Fruit fly (Drosophila melanogaster) whole organism, embryonic: ENCODE measurements around the gene CG8907.

Experiments
- Atf-2 ChIP-seq: fragments of 200-800 bp; sonication (Bioruptor generic); optimal IDR thresholded peaks from 2 replicates; lab custom pipeline; 2016; ENCODE audit warnings: missing biosample characterization, missing genetic modification characterization
- B-H2 ChIP-seq: fragments of 200-800 bp; sonication (Bioruptor generic); optimal IDR thresholded peaks from 2 replicates; lab custom pipeline; 2018; ENCODE audit warnings: missing biosample characterization, mild to moderate bottlenecking, missing genetic modification characterization
- Blimp-1 ChIP-seq: fragments of 200-800 bp; sonication (Bioruptor generic); optimal IDR thresholded peaks from 3 replicates; lab custom pipeline; 2018; ENCODE audit warnings: missing biosample characterization, missing genetic modification characterization, mild to moderate bottlenecking, moderate library complexity, missing genetic modification reagents
- C15 ChIP-seq: fragments of 200-800 bp; sonication (Bioruptor generic); IDR thresholded peaks from 3 replicates; pipeline ENCODE4 v1.3.6; 2022; ENCODE audit warnings: missing biosample characterization, missing genetic modification characterization
- CG10267 ChIP-seq: fragments of 200-800 bp; sonication (Bioruptor generic); optimal IDR thresholded peaks from 2 replicates; lab custom pipeline; 2018; ENCODE audit warnings: missing biosample characterization, mild to moderate bottlenecking, missing genetic modification characterization, moderate library complexity
- CG11723 ChIP-seq: fragments of 200-800 bp; sonication (Bioruptor generic); optimal IDR thresholded peaks from 2 replicates; lab custom pipeline; 2017; ENCODE audit warnings: missing biosample characterization, mild to moderate bottlenecking, missing genetic modification characterization
- CG12071 ChIP-seq: fragments of 200-800 bp; sonication (Bioruptor generic); optimal IDR thresholded peaks from 3 replicates; lab custom pipeline; 2018; ENCODE audit warnings: missing biosample characterization, mild to moderate bottlenecking, missing genetic modification characterization
- CG17361 ChIP-seq: fragments of 200-800 bp; sonication (Bioruptor generic); IDR thresholded peaks from 3 replicates; pipeline ENCODE4 v1.3.6; 2022; ENCODE audit warnings: missing biosample characterization, missing genetic modification characterization
- CG2712 ChIP-seq: fragments of 200-800 bp; optimal IDR thresholded peaks from 3 replicates; lab custom pipeline; 2019; ENCODE audit warnings: missing biosample characterization, mild to moderate bottlenecking, missing genetic modification characterization, moderate library complexity
- CG3163 ChIP-seq: fragments of 200-800 bp; sonication (Bioruptor generic); optimal IDR thresholded peaks from 3 replicates; lab custom pipeline; 2016; ENCODE audit warnings: missing biosample characterization, missing genetic modification characterization
- CG34422 ChIP-seq: fragments of 200-800 bp; sonication (Bioruptor generic); IDR thresholded peaks from 3 replicates; pipeline ENCODE4 v1.3.6; 2022; ENCODE audit warnings: missing biosample characterization, missing genetic modification characterization
- CG3838 ChIP-seq: fragments of 200-800 bp; sonication (Bioruptor generic); optimal IDR thresholded peaks from 3 replicates; lab custom pipeline; 2016; ENCODE audit warnings: missing biosample characterization, missing genetic modification characterization
- CG42726 ChIP-seq: fragments of 200-800 bp; sonication (Bioruptor generic); IDR thresholded peaks from 2 replicates; pipeline ENCODE4 v1.3.6; 2022; ENCODE audit warnings: missing biosample characterization, missing genetic modification characterization; ENCODE audit not compliant: partially characterized antibody
- CG5245 ChIP-seq: fragments of 200-800 bp; sonication (Bioruptor generic); optimal IDR thresholded peaks from 3 replicates; lab custom pipeline; 2016; ENCODE audit warnings: missing biosample characterization, missing genetic modification characterization
- CG8089 ChIP-seq: fragments of 200-800 bp; sonication (Bioruptor generic); optimal IDR thresholded peaks from 3 replicates; lab custom pipeline; 2016; ENCODE audit warnings: missing biosample characterization, missing genetic modification characterization
- CkIIα-i1 ChIP-seq: fragments of 200-800 bp; sonication (Bioruptor generic); IDR thresholded peaks from 2 replicates; pipeline ENCODE4 v1.3.6; 2022; ENCODE audit warnings: missing biosample characterization, missing genetic modification characterization
- Deaf1 ChIP-seq: fragments of 200-800 bp; optimal IDR thresholded peaks from 3 replicates; lab custom pipeline; 2019; ENCODE audit warnings: missing biosample characterization, mild to moderate bottlenecking, missing genetic modification characterization, moderate library complexity
- Dll ChIP-seq: fragments of 200-800 bp; sonication (Bioruptor generic); IDR thresholded peaks from 4 replicates; pipeline ENCODE4 v1.3.6; 2022; ENCODE audit warnings: missing biosample characterization, missing genetic modification characterization; ENCODE audit not compliant: partially characterized antibody
- H2.0 ChIP-seq: fragments of 200-800 bp; sonication (Bioruptor generic); IDR thresholded peaks from 2 replicates; pipeline ENCODE4 v1.3.6; 2022; ENCODE audit warnings: missing biosample characterization, missing genetic modification characterization
- HHEX ChIP-seq: fragments of 200-800 bp; sonication (Bioruptor generic); optimal IDR thresholded peaks from 3 replicates; lab custom pipeline; 2017; ENCODE audit warnings: missing biosample characterization, mild to moderate bottlenecking, missing genetic modification characterization, missing genetic modification reagents
- HLH3B ChIP-seq: fragments of 200-800 bp; sonication (Bioruptor generic); IDR thresholded peaks from 2 replicates; pipeline ENCODE4 v1.3.6; 2022; ENCODE audit warnings: missing biosample characterization, missing genetic modification characterization
- Hey ChIP-seq: fragments of 200-800 bp; sonication (Bioruptor generic); optimal IDR thresholded peaks from 3 replicates; lab custom pipeline; 2018; ENCODE audit warnings: missing biosample characterization, mild to moderate bottlenecking, missing genetic modification characterization
- HmgD ChIP-seq: fragments of 200-800 bp; sonication (Bioruptor generic); optimal IDR thresholded peaks from 3 replicates; lab custom pipeline; 2016; ENCODE audit warnings: missing biosample characterization, missing genetic modification characterization
- Hr78 ChIP-seq, 2 experiments: fragments of 200-800 bp in 1 of 2; fragments of >200 bp in 1 of 2; sonication (Bioruptor generic) in 1 of 2; optimal IDR thresholded peaks; 2 replicates each; lab custom pipeline; 2017 to 2019; ENCODE audit warnings: missing biosample characterization in 2 of 2, missing genetic modification characterization in 2 of 2, mild to moderate bottlenecking in 1 of 2, moderate library complexity in 1 of 2
- Kr ChIP-seq: fragments of 200-800 bp; sonication (Bioruptor generic); optimal IDR thresholded peaks from 2 replicates; lab custom pipeline; 2017; ENCODE audit warnings: missing biosample characterization, mild to moderate bottlenecking, missing genetic modification characterization
- MESR4 ChIP-seq: fragments of 200-800 bp; sonication (Bioruptor generic); optimal IDR thresholded peaks from 2 replicates; lab custom pipeline; 2018; ENCODE audit warnings: missing biosample characterization, mild to moderate bottlenecking, missing genetic modification characterization, moderate library complexity
- Mes4 ChIP-seq: fragments of 200-800 bp; sonication (Bioruptor generic); optimal IDR thresholded peaks from 2 replicates; lab custom pipeline; 2016; ENCODE audit warnings: missing biosample characterization, missing genetic modification characterization
- Poxn ChIP-seq: fragments of 200-800 bp; sonication (Bioruptor generic); IDR thresholded peaks from 2 replicates; pipeline ENCODE4 v1.3.6; 2022; ENCODE audit warnings: missing biosample characterization, missing genetic modification characterization
- Rx ChIP-seq: fragments of 200-800 bp; sonication (Bioruptor generic); IDR thresholded peaks from 2 replicates; pipeline ENCODE4 v1.3.6; 2022; ENCODE audit warnings: missing biosample characterization, missing genetic modification characterization
- Sox100B ChIP-seq: fragments of 200-800 bp; sonication (Bioruptor generic); optimal IDR thresholded peaks from 3 replicates; lab custom pipeline; 2018; ENCODE audit warnings: missing biosample characterization, mild to moderate bottlenecking, missing genetic modification characterization
- ac ChIP-seq: fragments of 200-800 bp; sonication (Bioruptor generic); optimal IDR thresholded peaks from 3 replicates; lab custom pipeline; 2017; ENCODE audit warnings: missing biosample characterization, mild to moderate bottlenecking, missing genetic modification characterization
- ato ChIP-seq: fragments of 200-800 bp; sonication (Bioruptor generic); IDR thresholded peaks from 2 replicates; pipeline ENCODE4 v1.3.6; 2022; ENCODE audit warnings: missing biosample characterization, missing genetic modification characterization; ENCODE audit not compliant: partially characterized antibody
- ci ChIP-seq: fragments of 200-800 bp; sonication (Bioruptor generic); IDR thresholded peaks from 3 replicates; pipeline ENCODE4 v1.3.6; 2022; ENCODE audit warnings: missing biosample characterization, missing genetic modification characterization
- corto ChIP-seq: fragments of 200-800 bp; sonication (Bioruptor generic); optimal IDR thresholded peaks from 2 replicates; lab custom pipeline; 2016; ENCODE audit warnings: missing biosample characterization, mild to moderate bottlenecking, missing genetic modification characterization, moderate library complexity
- emc ChIP-seq: fragments of 200-800 bp; sonication (Bioruptor generic); optimal IDR thresholded peaks from 2 replicates; lab custom pipeline; 2016; ENCODE audit warnings: missing biosample characterization, missing genetic modification characterization
- ems ChIP-seq: fragments of 200-800 bp; sonication (Bioruptor generic); optimal IDR thresholded peaks from 3 replicates; lab custom pipeline; 2016; ENCODE audit warnings: missing biosample characterization, missing genetic modification characterization
- gfzf ChIP-seq: fragments of 200-800 bp; sonication (Bioruptor generic); optimal IDR thresholded peaks from 2 replicates; lab custom pipeline; 2016; ENCODE audit warnings: missing biosample characterization, mild to moderate bottlenecking, missing genetic modification characterization, moderate library complexity
- hb ChIP-seq: fragments of 200-800 bp; sonication (Bioruptor generic); IDR thresholded peaks from 3 replicates; pipeline ENCODE4 v1.3.6; 2022; ENCODE audit warnings: missing biosample characterization, missing genetic modification characterization; ENCODE audit not compliant: partially characterized antibody
- inv ChIP-seq: fragments of 200-800 bp; sonication (Bioruptor generic); IDR thresholded peaks from 2 replicates; pipeline ENCODE4 v1.3.6; 2022; ENCODE audit warnings: missing biosample characterization, missing genetic modification characterization; ENCODE audit not compliant: partially characterized antibody
- jing ChIP-seq: fragments of 200-800 bp; sonication (Bioruptor generic); optimal IDR thresholded peaks from 2 replicates; lab custom pipeline; 2018; ENCODE audit warnings: missing biosample characterization, mild to moderate bottlenecking, missing genetic modification characterization
- jumu ChIP-seq: fragments of 200-800 bp; sonication (Bioruptor generic); optimal IDR thresholded peaks from 3 replicates; lab custom pipeline; 2016; ENCODE audit warnings: missing biosample characterization, missing genetic modification characterization
- kni ChIP-seq: fragments of 200-800 bp; sonication (Bioruptor generic); optimal IDR thresholded peaks from 3 replicates; lab custom pipeline; 2017; ENCODE audit warnings: mild to moderate bottlenecking, missing biosample characterization, missing genetic modification reagents, missing genetic modification characterization
- phol ChIP-seq: fragments of 200-800 bp; sonication (Bioruptor generic); optimal IDR thresholded peaks from 3 replicates; lab custom pipeline; 2018; ENCODE audit warnings: missing biosample characterization, mild to moderate bottlenecking, missing genetic modification characterization, moderate library complexity
- ro ChIP-seq: fragments of 200-800 bp; sonication (Bioruptor generic); IDR thresholded peaks from 2 replicates; pipeline ENCODE4 v1.3.6; 2022; ENCODE audit warnings: missing biosample characterization, missing genetic modification characterization
- slbo ChIP-seq: fragments of 200-800 bp; sonication (Bioruptor generic); IDR thresholded peaks from 2 replicates; pipeline ENCODE4 v1.3.6; 2022; ENCODE audit warnings: missing biosample characterization, missing genetic modification characterization
- so ChIP-seq: fragments of 200-800 bp; sonication (Bioruptor generic); IDR thresholded peaks from 3 replicates; pipeline ENCODE4 v1.3.6; 2022; ENCODE audit warnings: missing biosample characterization, missing genetic modification characterization
- trh ChIP-seq: fragments of 200-800 bp; sonication (Bioruptor generic); optimal IDR thresholded peaks from 2 replicates; lab custom pipeline; 2016; ENCODE audit warnings: missing biosample characterization, missing genetic modification characterization
- tx ChIP-seq: fragments of 200-800 bp; sonication (Bioruptor generic); optimal IDR thresholded peaks from 2 replicates; lab custom pipeline; 2016; ENCODE audit warnings: missing biosample characterization, missing genetic modification characterization
- usp ChIP-seq: fragments of >200 bp; optimal IDR thresholded peaks from 2 replicates; lab custom pipeline; 2017; ENCODE audit warnings: missing biosample characterization, missing genetic modification characterization

CG8907 gene

DNA sequence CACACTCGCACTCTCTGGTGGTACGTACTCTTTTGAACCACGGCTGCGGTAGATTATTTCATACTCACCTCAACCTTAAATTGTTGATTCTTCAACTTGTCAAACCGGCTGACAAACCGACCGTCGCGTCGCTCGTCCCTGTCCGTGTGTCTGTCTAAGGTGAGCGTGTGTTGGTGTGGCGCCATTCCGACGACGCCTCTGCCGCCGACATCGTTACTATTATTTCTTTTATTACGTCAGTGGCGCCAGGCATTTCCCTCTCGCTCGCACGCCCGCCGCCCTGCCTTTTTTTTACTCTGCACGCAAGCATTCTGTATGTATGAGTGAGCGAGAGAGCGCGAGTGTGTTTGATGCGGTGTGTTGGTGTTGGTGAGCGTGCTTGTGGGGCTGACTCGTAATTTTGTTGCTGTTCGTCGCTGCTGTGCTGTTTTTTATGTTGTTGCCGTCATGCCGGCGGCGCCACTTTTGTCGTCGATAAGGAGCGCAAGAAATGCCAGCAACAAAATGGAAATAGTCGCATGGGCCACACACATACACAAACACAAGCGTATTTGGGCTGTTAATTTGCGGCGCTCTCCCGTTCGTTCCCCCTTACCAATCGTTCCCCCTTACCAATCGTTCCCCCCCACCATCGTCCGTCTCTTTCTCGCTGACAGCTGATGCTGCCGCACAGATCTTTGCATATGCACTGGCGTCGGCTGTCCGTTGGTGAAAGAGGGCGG lies 48.3 kb downstream of the CG8907 start (continued):
- no peak for TF ChIP-seq Mes4
- 0 out of 4 replicates have a peak, but pooled peaks have one; percentile 44 for TF ChIP-seq Dll (GFP tag; lab: Robert Waterston, UW)
- TF ChIP-seq CG34422 (GFP tag; lab: Robert Waterston, UW), result peak; percentile 63; the same call in 1 of the 3 replicates
- TF ChIP-seq Poxn, result no peak
- no peak for TF ChIP-seq Atf-2 (GFP tag; lab: Kevin White, UChicago)
- TF ChIP-seq trh (GFP tag; lab: Kevin White, UChicago), result no peak
- TF ChIP-seq kni (GFP tag; lab: Kevin White, UChicago), result peak; percentile 99
- TF ChIP-seq CG2712 (tag; lab: Kevin White, UChicago), result peak; percentile 9
- TF ChIP-seq CG12071 (GFP tag; lab: Kevin White, UChicago), result no peak
- 0 out of 3 replicates have a peak, but pooled peaks have one; percentile 68 for TF ChIP-seq so (GFP tag; lab: Robert Waterston, UW)
- peak; percentile 82 for TF ChIP-seq Deaf1 (tag; lab: Kevin White, UChicago)
- TF ChIP-seq HHEX (GFP tag; lab: Kevin White, UChicago), result no peak
- peak in 1 of 2 experiments; percentile 59 for TF ChIP-seq Hr78 (GFP tag; optimal IDR thresholded peaks at IDR 0.05; lab: Kevin White, UChicago)
- TF ChIP-seq ci (GFP tag; lab: Robert Waterston, UW), result peak; percentile 69
- TF ChIP-seq CG8089 (GFP tag; lab: Kevin White, UChicago), result no peak
- TF ChIP-seq CG5245, result no peak
- no peak for TF ChIP-seq emc (GFP tag; lab: Kevin White, UChicago)
- no peak for TF ChIP-seq gfzf (GFP tag; lab: Kevin White, UChicago)
- no peak for TF ChIP-seq ac (GFP tag; lab: Kevin White, UChicago)
- no peak for TF ChIP-seq inv (GFP tag; lab: Robert Waterston, UW)
- TF ChIP-seq corto, result no peak
- TF ChIP-seq ato (GFP tag; lab: Robert Waterston, UW), result no peak
- peak; percentile 34 for TF ChIP-seq Kr (GFP tag; lab: Kevin White, UChicago)
- TF ChIP-seq CG42726 (GFP tag; lab: Robert Waterston, UW), result 0 out of 2 replicates have a peak, but pooled peaks have one; percentile 18
- TF ChIP-seq jing (GFP tag; lab: Kevin White, UChicago), result no peak
- TF ChIP-seq CG17361, result no peak
- no peak for TF ChIP-seq H2.0
- TF ChIP-seq B-H2 (GFP tag; lab: Kevin White, UChicago), result peak; percentile 24
- peak; percentile 2 for TF ChIP-seq Blimp-1
- TF ChIP-seq phol (tag; lab: Kevin White, UChicago), result peak; percentile 30
- TF ChIP-seq slbo (GFP tag; lab: Robert Waterston, UW), result peak; percentile 13; the same call in 1 of the 2 replicates
- TF ChIP-seq CG3163, result peak; percentile 31
- 0 out of 2 replicates have a peak, but pooled peaks have one; percentile 25 for TF ChIP-seq Rx (GFP tag; lab: Robert Waterston, UW)
- no peak for TF ChIP-seq tx (GFP tag; lab: Kevin White, UChicago)
- TF ChIP-seq CG11723 (GFP tag; lab: Kevin White, UChicago), result no peak
- TF ChIP-seq CG3838 (GFP tag; lab: Kevin White, UChicago), result no peak
- TF ChIP-seq ems (GFP tag; lab: Kevin White, UChicago), result no peak
- TF ChIP-seq ro, result no peak
- TF ChIP-seq HmgD (GFP tag; lab: Kevin White, UChicago), result no peak
- peak; percentile 71 for TF ChIP-seq Hey (tag; lab: Kevin White, UChicago)
- no peak for TF ChIP-seq hb (GFP tag; lab: Robert Waterston, UW)
- TF ChIP-seq Sox100B (GFP tag; lab: Kevin White, UChicago), result no peak
- no peak for TF ChIP-seq jumu
- TF ChIP-seq MESR4 (GFP tag; lab: Kevin White, UChicago), result no peak
- TF ChIP-seq HLH3B (GFP tag; lab: Robert Waterston, UW), result no peak
- no peak for TF ChIP-seq CG10267 (tag; lab: Kevin White, UChicago)
- no peak for TF ChIP-seq usp
- no peak for TF ChIP-seq CkIIα-i1 (GFP tag; lab: Robert Waterston, UW)
- TF ChIP-seq C15 (GFP tag; lab: Robert Waterston, UW), result no peak
